Worm (Caenorhabditis elegans): Measurements from ENCODE around the gene fipr-10.

Gene fipr-10

ce11 chrV:9930612-9931065 is 16.7 kb downstream of the fipr-10 start, which contains the start of the genes rmh-2 and suds-3 (continued):
- TF ChIP-seq rnt-1 (tag; optimal IDR thresholded peaks at IDR 0.05) = peak; percentile 69
- no peak for TF ChIP-seq unc-62 (GFP tag; optimal IDR thresholded peaks at IDR 0.05)
- no peak for TF ChIP-seq hpl-2 (GFP tag; optimal IDR thresholded peaks at IDR 0.05)
- no peak for TF ChIP-seq lin-39 (tag; optimal IDR thresholded peaks at IDR 0.05)
- no peak for TF ChIP-seq vab-15 (tag; optimal IDR thresholded peaks at IDR 0.05)
- no peak for TF ChIP-seq efl-3 (GFP tag; optimal IDR thresholded peaks at IDR 0.05)
- TF ChIP-seq pqm-1 (tag; optimal IDR thresholded peaks at IDR 0.05) = no peak
- TF ChIP-seq lin-13 (GFP tag; optimal IDR thresholded peaks at IDR 0.05) = no peak
- TF ChIP-seq irx-1 (tag; optimal IDR thresholded peaks at IDR 0.05) = no peak
- TF ChIP-seq sox-4 (tag; optimal IDR thresholded peaks at IDR 0.05) = no peak
- TF ChIP-seq fkh-4 (tag; optimal IDR thresholded peaks at IDR 0.05; ENCODE audit: borderline replicate concordance) = no peak
- TF ChIP-seq nhr-19 (GFP tag; conservative IDR thresholded peaks at IDR 0.05) = no peak
- TF ChIP-seq mep-1 (tag; optimal IDR thresholded peaks at IDR 0.05) = no peak
- TF ChIP-seq C16A3.4 (tag; optimal IDR thresholded peaks at IDR 0.05) = peak; percentile 53
- no peak for TF ChIP-seq snu-23 (GFP tag; optimal IDR thresholded peaks at IDR 0.05)
- TF ChIP-seq hlh-4 (tag; optimal IDR thresholded peaks at IDR 0.05) = no peak
- no peak for TF ChIP-seq tlp-1 (tag; optimal IDR thresholded peaks at IDR 0.05)
- TF ChIP-seq skn-1 (tag; optimal IDR thresholded peaks at IDR 0.05) = no peak
- TF ChIP-seq mab-9 (GFP tag; IDR thresholded peaks at IDR 0.05) = no peak
- no peak for TF ChIP-seq pax-3 (tag; optimal IDR thresholded peaks at IDR 0.05)
- no peak for TF ChIP-seq egl-13 (tag; optimal IDR thresholded peaks at IDR 0.05)
- no peak for TF ChIP-seq fkh-10 (GFP tag; optimal IDR thresholded peaks at IDR 0.05)
- no peak for TF ChIP-seq zip-4 (GFP tag; optimal IDR thresholded peaks at IDR 0.05)
- no peak for TF ChIP-seq ztf-4 (tag; optimal IDR thresholded peaks at IDR 0.05)
- TF ChIP-seq nhr-84 (tag; optimal IDR thresholded peaks at IDR 0.05) = no peak
- no peak for TF ChIP-seq nhr-28 (tag; optimal IDR thresholded peaks at IDR 0.05)
- TF ChIP-seq elt-3 (tag; optimal IDR thresholded peaks at IDR 0.05) = no peak
- TF ChIP-seq nhr-90 (tag; optimal IDR thresholded peaks at IDR 0.05; ENCODE audit: poor library complexity) = peak; percentile 7
- TF ChIP-seq nhr-11 (tag; optimal IDR thresholded peaks at IDR 0.05) = no peak
- no peak for TF ChIP-seq lin-14 (GFP tag; optimal IDR thresholded peaks at IDR 0.05)
- no peak for TF ChIP-seq unc-30 (tag; optimal IDR thresholded peaks at IDR 0.05)
- TF ChIP-seq aha-1 (tag; optimal IDR thresholded peaks at IDR 0.05) = no peak
- no peak for TF ChIP-seq ceh-8 (GFP tag; optimal IDR thresholded peaks at IDR 0.05)
- no peak for TF ChIP-seq unc-86 (tag; optimal IDR thresholded peaks at IDR 0.05)
- TF ChIP-seq lir-3 (tag; optimal IDR thresholded peaks at IDR 0.05; ENCODE audit: poor library complexity) = no peak
- no peak for TF ChIP-seq C34B4.2 (tag; optimal IDR thresholded peaks at IDR 0.05)
- no peak for TF ChIP-seq nhr-76 (tag; optimal IDR thresholded peaks at IDR 0.05)
- no peak for TF ChIP-seq unc-98 (GFP tag; IDR thresholded peaks at IDR 0.05)
- TF ChIP-seq nhr-47 (tag; optimal IDR thresholded peaks at IDR 0.05) = no peak
- TF ChIP-seq sptf-1 (tag; optimal IDR thresholded peaks at IDR 0.05) = no peak
- no peak for TF ChIP-seq hlh-17 (GFP tag; optimal IDR thresholded peaks at IDR 0.05; ENCODE audit: borderline replicate concordance)
- no peak for TF ChIP-seq alr-1 (tag; optimal IDR thresholded peaks at IDR 0.05; ENCODE audit: borderline replicate concordance)

DNA sequence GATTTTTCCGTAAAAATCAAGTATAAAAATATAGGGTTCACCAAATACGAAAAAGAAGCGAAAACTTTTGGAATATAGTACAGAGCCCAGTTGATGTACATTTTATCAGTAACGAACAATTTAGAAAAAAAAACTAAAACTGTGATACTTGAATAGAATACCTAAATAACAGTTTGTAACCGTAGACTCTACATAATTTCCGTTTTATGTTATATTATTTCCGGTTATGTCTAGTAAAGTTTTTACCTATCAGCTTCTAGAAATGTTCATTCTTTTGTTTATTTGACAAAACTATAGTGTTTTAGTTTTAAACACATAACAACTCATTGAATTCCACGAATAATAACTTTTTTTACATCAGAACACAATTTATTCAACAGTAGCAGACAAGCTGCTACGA is 23.5 kb downstream of the fipr-10 start, which contains the start of gene srj-33:
srj-33 (minus strand) TSS at position 101 of the 400 bp plus-strand sequence.
- TF ChIP-seq unc-30 (tag; optimal IDR thresholded peaks at IDR 0.05) (no peak), mef-2 (tag; optimal IDR thresholded peaks at IDR 0.05) (no peak), ztf-11 (tag; optimal IDR thresholded peaks at IDR 0.05) (no peak), nhr-19 (GFP tag; conservative IDR thresholded peaks at IDR 0.05) (no peak), efl-3 (GFP tag; optimal IDR thresholded peaks at IDR 0.05) (no peak), nhr-77 (tag; optimal IDR thresholded peaks at IDR 0.05) (no peak), sox-4 (tag; optimal IDR thresholded peaks at IDR 0.05) (no peak), nhr-12 (tag; optimal IDR thresholded peaks at IDR 0.05) (no peak), elt-3 (tag; optimal IDR thresholded peaks at IDR 0.05) (no peak), lin-15B (tag; optimal IDR thresholded peaks at IDR 0.05) (no peak), grh-1 (GFP tag; IDR thresholded peaks at IDR 0.05) (no peak), jun-1 (tag; optimal IDR thresholded peaks at IDR 0.05) (no peak), zip-4 (GFP tag; optimal IDR thresholded peaks at IDR 0.05) (no peak), fkh-4 (tag; optimal IDR thresholded peaks at IDR 0.05; ENCODE audit: borderline replicate concordance) (no peak), C34B4.2 (tag; optimal IDR thresholded peaks at IDR 0.05) (no peak), tlp-1 (tag; optimal IDR thresholded peaks at IDR 0.05) (no peak), elt-2 (tag; optimal IDR thresholded peaks at IDR 0.05) (no peak), lin-35 (GFP tag; optimal IDR thresholded peaks at IDR 0.05) (no peak), irx-1 (tag; optimal IDR thresholded peaks at IDR 0.05) (no peak), mab-9 (GFP tag; IDR thresholded peaks at IDR 0.05) (no peak)

Measured in whole organism, L1 larva.